Fruit fly (Drosophila melanogaster) whole organism, adult: Measurements from ENCODE around the gene Etl1.
A peak's percentile ranks its signal among the peaks of the same experiment; 100 is the strongest.

Experiments
- CG12768 ChIP-seq: fragments of 200-800 bp; sonication (Bioruptor generic); optimal IDR thresholded peaks from 2 replicates; lab custom pipeline; 2017; ENCODE audit warnings: missing biosample characterization, missing genetic modification characterization, mild to moderate bottlenecking, moderate library complexity, missing genetic modification reagents
- CG14711 ChIP-seq: fragments of 200-800 bp; sonication (Bioruptor generic); optimal IDR thresholded peaks from 2 replicates; lab custom pipeline; 2018; ENCODE audit warnings: missing biosample characterization, mild to moderate bottlenecking, missing genetic modification characterization, moderate library complexity
- CG7101 ChIP-seq: fragments of 200-800 bp; sonication (Bioruptor generic); optimal IDR thresholded peaks from 2 replicates; lab custom pipeline; 2018; ENCODE audit warnings: missing biosample characterization, mild to moderate bottlenecking, missing genetic modification characterization, moderate library complexity
- Clk ChIP-seq: fragments of 200-800 bp; sonication (Bioruptor generic); optimal IDR thresholded peaks from 2 replicates; lab custom pipeline; 2017; ENCODE audit warnings: missing biosample characterization, missing genetic modification characterization
- Hr96 ChIP-seq: fragments of 200-800 bp; sonication (Bioruptor generic); optimal IDR thresholded peaks from 2 replicates; lab custom pipeline; 2016; ENCODE audit warnings: missing biosample characterization, missing genetic modification characterization
- ovo ChIP-seq: fragments of 200-800 bp; sonication (Bioruptor generic); optimal IDR thresholded peaks from 2 replicates; lab custom pipeline; 2016; ENCODE audit warnings: missing biosample characterization, missing genetic modification characterization
- pad ChIP-seq: fragments of 200-800 bp; sonication (Bioruptor generic); optimal IDR thresholded peaks from 3 replicates; lab custom pipeline; 2017; ENCODE audit warnings: missing biosample characterization, missing genetic modification characterization, mild to moderate bottlenecking, moderate library complexity, missing genetic modification reagents

DNA sequence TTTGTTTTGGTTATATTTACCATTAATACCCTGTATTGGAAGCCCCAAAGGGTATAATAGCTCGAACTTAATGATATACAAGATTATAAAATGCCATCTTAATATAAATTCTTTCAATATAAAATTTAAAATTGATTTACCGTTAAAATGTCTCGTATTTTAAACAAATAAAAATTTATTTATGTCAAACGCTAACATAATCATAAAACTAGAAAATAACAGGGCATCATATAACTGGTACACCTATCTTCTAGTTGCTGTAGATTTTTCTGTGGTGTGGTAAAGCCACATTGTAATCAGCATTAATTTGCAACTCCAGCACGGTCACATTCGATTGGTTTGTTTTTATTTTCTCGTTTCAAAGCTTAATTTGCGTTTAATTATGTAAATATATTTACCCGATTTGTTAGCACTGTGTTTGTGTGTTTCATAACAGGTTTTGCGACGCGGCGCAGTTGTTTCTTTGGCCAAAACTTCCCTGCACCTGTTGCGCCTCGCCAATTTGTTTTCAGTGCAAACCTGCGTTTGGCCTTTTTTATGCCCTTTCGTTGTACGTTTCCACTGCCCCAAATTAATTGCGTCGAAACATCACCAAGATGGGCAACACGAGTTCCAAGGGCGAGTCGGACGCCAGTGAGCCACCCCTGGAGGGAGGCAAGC is 44.7 kb upstream of the Etl1 start, which contains the start of the genes CG4658 and CG5846:
- no peak for TF ChIP-seq Hr96 (GFP tag; lab: Kevin White, UChicago)
- TF ChIP-seq CG7101 (tag; lab: Kevin White, UChicago) = peak; percentile 95
- TF ChIP-seq Clk = peak; percentile 45
- peak; percentile 85 for TF ChIP-seq CG12768 (GFP tag; lab: Kevin White, UChicago)
- peak; percentile 64 for TF ChIP-seq pad (GFP tag; lab: Kevin White, UChicago)
- peak; percentile 94 for TF ChIP-seq CG14711 (tag; lab: Kevin White, UChicago)
- peak; percentile 65 for TF ChIP-seq ovo (GFP tag; lab: Kevin White, UChicago)
